Worm (Caenorhabditis elegans): ENCODE data around the gene acc-4.

ce11 chrIII:13530838-13531237 is 46.9 kb upstream of the acc-4 start:
- TF ChIP-seq mdl-1 (tag; optimal IDR thresholded peaks at IDR 0.05) (no peak), elt-2 (tag; optimal IDR thresholded peaks at IDR 0.05) (no peak), nhr-25 (tag; optimal IDR thresholded peaks at IDR 0.05) (no peak), ceh-16 (tag; optimal IDR thresholded peaks at IDR 0.05) (no peak), nhr-11 (tag; optimal IDR thresholded peaks at IDR 0.05) (no peak)

Data from whole organism, L3 larva.